Fruit fly (Drosophila melanogaster) whole organism: Measurements from ENCODE around the gene CG7382.

Experiments
- CG8478 ChIP-seq: fragments of >200 bp; optimal IDR thresholded peaks from 2 replicates; lab custom pipeline; 2018; ENCODE audit warnings: inconsistent platforms
- Dll ChIP-seq: fragments of >200 bp; optimal IDR thresholded peaks from 2 replicates; lab custom pipeline; 2017
- EcR ChIP-seq, 2 experiments: fragments of >200 bp; optimal IDR thresholded peaks; 2 replicates each; lab custom pipeline; 2017; ENCODE audit warnings: missing biosample characterization in 2 of 2, missing genetic modification characterization in 2 of 2, missing genetic modification reagents in 2 of 2
- pan ChIP-seq: fragments of >200 bp; optimal IDR thresholded peaks from 2 replicates; lab custom pipeline; 2017
- psq ChIP-seq: fragments of >200 bp; optimal IDR thresholded peaks from 2 replicates; lab custom pipeline; 2017
- usp ChIP-seq: fragments of >200 bp; optimal IDR thresholded peaks from 2 replicates; lab custom pipeline; 2017; ENCODE audit warnings: missing biosample characterization, missing genetic modification characterization, mixed read lengths

Gene CG7382

DNA sequence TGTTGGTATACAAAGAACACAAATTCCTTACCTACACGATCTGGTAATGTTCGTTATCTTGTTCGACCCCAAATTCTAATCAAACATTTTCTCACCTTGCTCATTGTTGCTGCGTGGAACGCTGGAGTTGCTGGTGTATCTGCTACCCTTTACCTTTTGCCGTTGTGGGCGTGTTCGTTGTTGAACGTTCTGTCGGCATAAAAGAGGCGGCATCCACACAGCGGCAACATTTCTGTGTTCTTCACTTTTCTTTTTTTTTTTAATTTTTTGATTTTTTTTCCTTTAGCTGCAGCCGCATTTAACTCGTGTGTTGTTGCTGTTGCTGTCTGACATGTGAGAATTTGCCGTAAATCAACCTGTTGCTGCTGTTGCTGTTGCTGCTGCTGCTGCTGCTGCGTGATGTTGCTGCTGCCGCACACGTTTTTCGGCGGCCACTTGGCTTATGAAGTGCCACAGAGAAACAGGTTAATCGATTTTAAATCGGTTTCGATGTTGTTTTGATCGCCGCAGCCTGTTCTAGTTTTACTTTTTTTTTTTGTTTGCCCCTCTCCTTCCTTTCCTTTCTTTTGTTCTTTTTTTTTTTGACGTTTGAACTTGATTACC is 29.8 kb downstream of the CG7382 start:
- TF ChIP-seq Dll (lab: Kevin White, UChicago) (no peak), psq (lab: Kevin White, UChicago) (no peak), pan (no peak), usp (GFP tag; lab: Kevin White, UChicago) (no peak), EcR (GFP tag; optimal IDR thresholded peaks at IDR 0.05; lab: Kevin White, UChicago) (no peak), CG8478 (lab: Kevin White, UChicago) (no peak)

DNA sequence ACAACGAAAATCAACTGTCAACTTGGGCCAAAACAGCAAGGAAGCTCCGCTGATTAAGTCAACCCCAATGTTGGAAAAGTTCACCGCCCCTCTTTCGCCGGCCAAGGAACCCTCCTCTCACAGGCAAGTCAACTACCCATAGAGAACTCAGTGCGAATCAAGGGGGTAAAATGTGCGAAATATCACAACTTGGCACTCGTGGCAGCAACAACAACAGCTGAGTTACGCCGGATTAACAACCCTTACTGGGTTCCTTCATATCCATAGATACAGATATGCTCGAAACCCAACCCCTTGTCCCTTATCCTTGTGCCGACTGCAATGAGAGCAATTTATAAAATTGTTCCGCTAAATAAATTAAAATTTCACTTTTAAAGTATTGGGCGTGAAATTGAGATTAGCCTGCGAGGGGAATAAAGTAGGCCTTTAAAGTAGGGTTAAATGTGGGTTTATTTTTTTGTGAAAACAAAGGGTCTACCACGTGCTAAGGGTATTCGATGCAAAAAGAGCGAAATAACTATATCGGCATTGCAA is 30.5 kb downstream of the CG7382 start:
- TF ChIP-seq usp (GFP tag; lab: Kevin White, UChicago): no peak
- no peak for TF ChIP-seq Dll (lab: Kevin White, UChicago)
- no peak for TF ChIP-seq CG8478 (lab: Kevin White, UChicago)
- TF ChIP-seq pan: no peak
- no peak for TF ChIP-seq EcR (GFP tag; optimal IDR thresholded peaks at IDR 0.05; lab: Kevin White, UChicago)
- no peak for TF ChIP-seq psq (lab: Kevin White, UChicago)

DNA sequence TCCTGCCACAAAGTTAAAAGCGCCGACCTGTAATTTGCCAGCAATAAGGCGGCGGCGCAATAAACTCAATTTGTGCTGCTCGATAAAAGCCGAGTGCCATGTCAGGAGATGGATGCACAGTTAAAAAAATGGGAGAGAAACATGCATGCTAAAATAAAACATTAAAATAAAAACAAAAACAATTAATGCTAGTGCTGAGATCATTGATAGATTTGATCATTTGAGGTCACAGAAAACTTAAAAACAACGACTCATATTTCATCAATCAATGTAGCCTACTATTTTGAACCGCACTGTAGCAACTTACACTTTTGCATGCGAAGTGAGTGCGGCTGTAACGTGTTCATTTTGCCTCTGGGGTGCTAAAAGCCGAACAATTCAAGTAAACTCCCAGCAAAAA is 36.6 kb downstream of the CG7382 start:
- TF ChIP-seq pan: no peak
- no peak for TF ChIP-seq Dll (lab: Kevin White, UChicago)
- no peak for TF ChIP-seq usp (GFP tag; lab: Kevin White, UChicago)

DNA sequence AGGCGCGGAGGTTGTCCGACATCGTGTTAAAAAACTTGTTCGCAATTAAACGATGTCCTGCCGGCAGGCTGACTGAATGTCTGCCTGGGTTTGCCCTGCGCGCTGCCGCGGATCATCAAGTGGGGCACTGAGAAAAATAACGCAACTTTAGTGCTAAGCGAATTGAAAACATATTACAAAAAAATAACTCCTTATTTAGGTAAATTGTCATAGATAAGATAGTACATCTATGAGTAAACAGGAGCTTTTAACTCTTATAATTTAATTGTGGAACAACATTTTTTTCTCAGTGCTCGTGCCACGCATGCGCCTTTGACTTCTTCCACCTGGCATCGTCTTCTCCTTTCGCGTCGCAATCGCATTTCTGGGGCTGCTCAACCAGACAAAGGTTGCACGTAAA is 39.7 kb downstream of the CG7382 start:
- TF ChIP-seq Dll (lab: Kevin White, UChicago) (no peak), EcR (GFP tag; optimal IDR thresholded peaks at IDR 0.05; lab: Kevin White, UChicago) (no peak), CG8478 (lab: Kevin White, UChicago) (no peak), pan (no peak), psq (lab: Kevin White, UChicago) (no peak), usp (GFP tag; lab: Kevin White, UChicago) (no peak)

DNA sequence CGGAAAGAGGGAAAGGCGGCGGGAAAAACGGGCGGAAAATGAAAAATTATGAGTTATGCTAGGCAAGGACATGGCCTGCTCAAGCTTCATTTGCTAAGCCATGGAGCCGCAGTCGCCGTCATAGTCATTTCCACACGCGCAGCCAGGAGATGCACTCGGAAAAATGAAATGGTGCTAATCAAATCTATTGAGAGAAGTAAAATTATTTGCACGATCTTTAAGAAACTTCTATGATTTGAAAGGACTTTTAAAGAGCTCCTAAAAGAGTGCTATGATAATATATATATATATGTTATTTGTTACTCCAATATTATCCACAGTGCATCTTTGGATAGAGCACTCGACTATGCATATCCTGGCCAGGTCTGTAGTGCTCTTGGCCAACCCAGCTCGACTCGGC is 40.6 kb downstream of the CG7382 start:
- TF ChIP-seq EcR (GFP tag; optimal IDR thresholded peaks at IDR 0.05; lab: Kevin White, UChicago) (no peak), Dll (lab: Kevin White, UChicago) (no peak), CG8478 (lab: Kevin White, UChicago) (no peak), usp (GFP tag; lab: Kevin White, UChicago) (no peak), pan (no peak), psq (lab: Kevin White, UChicago) (no peak)

DNA sequence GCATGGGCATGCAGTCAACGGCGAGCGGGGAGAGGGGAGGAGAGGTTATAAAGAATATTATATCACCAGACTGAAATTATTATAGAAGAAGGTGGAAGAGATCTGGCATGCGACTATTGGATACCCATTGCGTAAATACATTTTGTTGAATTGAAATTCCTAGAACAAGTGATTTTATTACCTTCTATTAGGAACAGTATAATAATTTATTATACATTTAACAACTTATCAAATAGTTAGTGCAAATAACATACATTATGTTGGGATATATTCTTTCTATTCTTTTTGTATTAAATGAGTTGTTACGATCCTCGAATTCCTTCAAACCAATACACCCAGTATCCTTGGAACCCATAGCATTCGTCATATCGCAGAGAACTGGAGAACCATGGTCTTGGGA is 41.4 kb downstream of the CG7382 start:
- TF ChIP-seq psq (lab: Kevin White, UChicago) (no peak), usp (GFP tag; lab: Kevin White, UChicago) (no peak), Dll (lab: Kevin White, UChicago) (no peak), CG8478 (lab: Kevin White, UChicago) (no peak), pan (no peak), EcR (GFP tag; optimal IDR thresholded peaks at IDR 0.05; lab: Kevin White, UChicago) (no peak)

DNA sequence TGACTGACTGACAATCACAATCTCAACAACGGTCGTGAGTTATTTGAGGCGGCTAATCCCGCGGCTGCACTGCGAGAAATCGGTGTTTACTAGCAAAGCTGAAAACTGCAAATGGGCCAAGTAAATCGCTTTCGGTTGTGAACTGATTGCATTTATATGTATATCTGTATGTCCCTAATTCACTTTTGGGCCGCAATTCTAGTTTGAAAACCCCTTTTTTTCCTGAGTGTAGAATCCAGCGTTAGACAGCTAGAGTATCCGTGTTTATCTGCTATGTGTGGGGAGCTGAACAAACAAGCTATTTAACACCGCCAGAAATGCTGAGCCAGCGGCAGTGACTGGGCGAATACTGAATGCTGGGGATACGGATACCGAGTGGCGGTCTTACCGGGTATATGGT is 43.0 kb downstream of the CG7382 start:
- no peak for TF ChIP-seq EcR (GFP tag; optimal IDR thresholded peaks at IDR 0.05; lab: Kevin White, UChicago)
- no peak for TF ChIP-seq psq (lab: Kevin White, UChicago)
- no peak for TF ChIP-seq Dll (lab: Kevin White, UChicago)
- no peak for TF ChIP-seq usp (GFP tag; lab: Kevin White, UChicago)
- TF ChIP-seq CG8478 (lab: Kevin White, UChicago): no peak
- TF ChIP-seq pan: no peak

DNA sequence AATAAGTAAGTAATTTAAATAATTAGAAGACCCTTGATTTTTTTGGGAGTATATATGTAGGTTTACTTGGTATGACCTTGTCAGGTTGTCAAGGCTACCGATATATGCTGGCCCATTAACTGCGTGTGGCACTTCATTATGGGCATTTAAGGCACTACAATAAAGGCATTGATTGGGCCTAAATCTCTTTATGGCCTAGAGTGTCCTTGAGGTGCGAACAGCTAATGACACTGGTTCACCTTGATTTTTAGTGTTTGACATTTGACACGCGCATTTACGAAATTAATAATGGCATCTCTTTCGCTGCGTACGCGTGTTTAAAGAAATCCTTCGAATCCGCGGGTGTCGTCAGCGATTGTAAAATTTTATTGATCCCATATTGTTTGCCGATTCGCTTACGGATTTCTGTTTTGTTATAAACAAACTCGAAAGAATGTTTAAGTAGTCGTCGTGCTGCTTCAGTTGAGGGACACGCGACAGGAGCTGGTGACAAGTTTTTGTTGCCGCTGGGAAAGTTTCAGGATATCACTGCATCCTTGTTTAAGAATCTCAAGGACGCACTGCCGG is 45.7 kb downstream of the CG7382 start:
- TF ChIP-seq Dll (lab: Kevin White, UChicago) (no peak), pan (no peak), EcR (GFP tag; optimal IDR thresholded peaks at IDR 0.05; lab: Kevin White, UChicago) (no peak), usp (GFP tag; lab: Kevin White, UChicago) (no peak), psq (lab: Kevin White, UChicago) (no peak)

DNA sequence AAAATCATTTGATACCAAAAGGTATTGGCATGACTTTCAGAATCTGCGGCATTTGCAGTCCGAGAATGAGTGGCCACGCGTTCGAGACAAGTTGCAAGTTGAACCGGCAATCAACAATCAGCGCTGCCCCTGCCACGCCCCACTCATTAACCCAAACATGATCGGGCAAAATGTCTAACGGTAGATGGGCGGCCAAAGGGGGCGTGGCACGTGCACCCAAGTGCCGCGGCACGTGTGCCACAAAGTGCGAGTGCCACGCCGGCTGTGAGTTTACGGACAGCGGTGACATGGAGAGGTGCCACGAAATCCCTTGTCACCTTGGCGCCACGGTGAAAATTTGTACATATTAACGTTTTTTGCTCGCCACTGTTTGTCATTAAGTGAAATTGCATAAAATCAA is 50.3 kb downstream of the CG7382 start:
- no peak for TF ChIP-seq psq (lab: Kevin White, UChicago)
- TF ChIP-seq usp (GFP tag; lab: Kevin White, UChicago): no peak
- TF ChIP-seq pan: no peak
- TF ChIP-seq EcR (GFP tag; optimal IDR thresholded peaks at IDR 0.05; lab: Kevin White, UChicago): no peak
- no peak for TF ChIP-seq CG8478 (lab: Kevin White, UChicago)
- TF ChIP-seq Dll (lab: Kevin White, UChicago): no peak
